Fruit fly (Drosophila melanogaster) whole organism, prepupa: Measurements from ENCODE around the gene X11L.
A peak's percentile ranks its signal among the peaks of the same experiment; 100 is the strongest.

Experiments
- Blimp-1 ChIP-seq: fragments of 200-800 bp; sonication (Bioruptor generic); optimal IDR thresholded peaks from 3 replicates; lab custom pipeline; 2017; ENCODE audit warnings: missing biosample characterization, missing genetic modification characterization, mild to moderate bottlenecking, moderate library complexity, missing genetic modification reagents
- CG11294 ChIP-seq: fragments of 200-800 bp; sonication (Bioruptor generic); IDR thresholded peaks from 2 replicates; pipeline ENCODE4 v1.3.6; 2022; ENCODE audit warnings: missing biosample characterization, missing genetic modification characterization
- CG1621 ChIP-seq: fragments of 200-800 bp; sonication (Bioruptor generic); optimal IDR thresholded peaks from 3 replicates; lab custom pipeline; 2018; ENCODE audit warnings: missing biosample characterization, mild to moderate bottlenecking, missing genetic modification characterization
- CG16779 ChIP-seq: fragments of 200-800 bp; sonication (Bioruptor generic); optimal IDR thresholded peaks from 3 replicates; lab custom pipeline; 2017; ENCODE audit warnings: missing biosample characterization, mild to moderate bottlenecking, missing genetic modification characterization
- CG4318 ChIP-seq: fragments of 200-800 bp; sonication (Bioruptor generic); optimal IDR thresholded peaks from 3 replicates; lab custom pipeline; 2017; ENCODE audit warnings: missing biosample characterization, mild to moderate bottlenecking, missing genetic modification characterization
- CG8632 ChIP-seq: fragments of 200-800 bp; sonication (Bioruptor generic); optimal IDR thresholded peaks from 3 replicates; lab custom pipeline; 2016; ENCODE audit warnings: missing biosample characterization, missing genetic modification characterization
- Eip75B ChIP-seq: fragments of 200-800 bp; sonication (Bioruptor generic); optimal IDR thresholded peaks from 3 replicates; lab custom pipeline; 2016; ENCODE audit warnings: missing biosample characterization, missing genetic modification characterization
- Ets21C ChIP-seq: fragments of 200-800 bp; sonication (Bioruptor generic); optimal IDR thresholded peaks from 3 replicates; lab custom pipeline; 2016; ENCODE audit warnings: missing biosample characterization, missing genetic modification characterization
- Gug ChIP-seq: fragments of 200-800 bp; sonication (Bioruptor generic); IDR thresholded peaks from 2 replicates; pipeline ENCODE4 v1.3.6; 2022; ENCODE audit warnings: missing biosample characterization, missing genetic modification characterization
- Lpt ChIP-seq: fragments of 200-800 bp; sonication (Bioruptor generic); optimal IDR thresholded peaks from 3 replicates; lab custom pipeline; 2016; ENCODE audit warnings: missing biosample characterization, missing genetic modification characterization
- Met ChIP-seq: fragments of 200-800 bp; sonication (Bioruptor generic); optimal IDR thresholded peaks from 3 replicates; lab custom pipeline; 2016; ENCODE audit warnings: missing biosample characterization, missing genetic modification characterization
- Sox14 ChIP-seq: fragments of 200-800 bp; sonication (Bioruptor generic); optimal IDR thresholded peaks from 3 replicates; lab custom pipeline; 2016; ENCODE audit warnings: missing biosample characterization, missing genetic modification characterization
- spab ChIP-seq: fragments of 200-800 bp; sonication (Bioruptor generic); optimal IDR thresholded peaks from 2 replicates; lab custom pipeline; 2017; ENCODE audit warnings: missing biosample characterization, mild to moderate bottlenecking, missing genetic modification characterization, missing genetic modification reagents
- vri ChIP-seq: fragments of 200-800 bp; sonication (Bioruptor generic); optimal IDR thresholded peaks from 3 replicates; lab custom pipeline; 2016; ENCODE audit warnings: missing biosample characterization, mild to moderate bottlenecking, missing genetic modification characterization

DNA sequence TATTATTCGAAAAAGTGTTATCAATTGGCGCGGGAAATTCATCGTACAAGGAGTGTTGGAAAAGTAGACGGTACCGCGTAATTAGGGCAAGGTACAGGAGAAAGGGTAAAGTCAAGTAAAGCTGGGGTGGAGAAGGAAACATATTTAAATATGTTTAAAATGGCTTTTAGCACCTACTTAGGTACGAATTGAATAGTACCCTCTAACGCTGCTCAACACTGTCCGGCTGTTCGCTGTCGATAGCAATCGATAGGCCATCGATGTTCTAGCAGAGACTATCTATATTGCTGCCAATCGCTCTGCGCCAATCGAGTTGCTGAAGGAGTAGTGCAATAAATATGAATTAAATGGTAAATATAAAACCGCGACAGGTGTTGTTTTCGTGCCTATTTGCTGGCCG is at the start of gene X11L:
- TF ChIP-seq spab (GFP tag; lab: Kevin White, UChicago) = no peak
- TF ChIP-seq CG16779 (tag; lab: Kevin White, UChicago) = no peak
- TF ChIP-seq Met (GFP tag; lab: Kevin White, UChicago) = peak; percentile 67
- peak; percentile 73 for TF ChIP-seq Ets21C (GFP tag; lab: Kevin White, UChicago)
- no peak for TF ChIP-seq Lpt
- TF ChIP-seq Blimp-1 (GFP tag; lab: Kevin White, UChicago) = peak; percentile 7
- no peak for TF ChIP-seq CG4318 (GFP tag; lab: Kevin White, UChicago)
- no peak for TF ChIP-seq CG11294 (GFP tag; lab: Robert Waterston, UW)
- peak; percentile 60 for TF ChIP-seq Eip75B (GFP tag; lab: Kevin White, UChicago)
- peak; percentile 44 for TF ChIP-seq CG1621 (tag; lab: Kevin White, UChicago)
- TF ChIP-seq Sox14 (GFP tag; lab: Kevin White, UChicago) = peak; percentile 68
- TF ChIP-seq Gug (GFP tag; lab: Robert Waterston, UW) = peak; percentile 44
- TF ChIP-seq CG8632 = no peak
- TF ChIP-seq vri (GFP tag; lab: Kevin White, UChicago) = peak; percentile 73
